Worm (Caenorhabditis elegans) whole organism, young adult: ENCODE data around the gene anp-1.

Experiments used
- B0035.1 ChIP-seq: sonication (generic microtip); optimal IDR thresholded peaks from 2 replicates; lab custom pipeline; 2016; ENCODE audit warnings: missing genetic modification characterization, mild to moderate bottlenecking, missing compliant biosample characterization, missing genotype, missing genetic modification reagents
- D2030.7 ChIP-seq: fragments of 200-800 bp; sonication (Bioruptor generic); IDR thresholded peaks from 2 replicates; pipeline ENCODE4 v1.3.6; 2022; ENCODE audit warnings: missing genetic modification reagents, missing genetic modification characterization, missing compliant biosample characterization
- F55B11.4 ChIP-seq: sonication (generic microtip); optimal IDR thresholded peaks from 2 replicates; lab custom pipeline; 2016; ENCODE audit warnings: missing compliant biosample characterization, missing genetic modification characterization, borderline replicate concordance; ENCODE audit not compliant: insufficient read depth
- F57A8.1 ChIP-seq: fragments of 200-800 bp; sonication (Bioruptor generic); optimal IDR thresholded peaks from 2 replicates; lab custom pipeline; 2018; ENCODE audit warnings: mild to moderate bottlenecking, missing genetic modification characterization, moderate library complexity, missing compliant biosample characterization
- K12H6.12 ChIP-seq: fragments of 200-800 bp; sonication (Bioruptor generic); optimal IDR thresholded peaks from 2 replicates; lab custom pipeline; 2018; ENCODE audit warnings: mild to moderate bottlenecking, missing genetic modification characterization, missing compliant biosample characterization
- T26A5.8 ChIP-seq: sonication (generic microtip); optimal IDR thresholded peaks from 2 replicates; lab custom pipeline; 2016; ENCODE audit warnings: missing genetic modification characterization, missing compliant biosample characterization
- Y56A3A.18 ChIP-seq: fragments of 200-800 bp; sonication (Bioruptor generic); IDR thresholded peaks from 2 replicates; pipeline ENCODE4 v1.3.6; 2022; ENCODE audit warnings: missing genetic modification reagents, missing genetic modification characterization, missing compliant biosample characterization
- Y67H2A.10 ChIP-seq: fragments of 200-800 bp; sonication (Bioruptor generic); conservative IDR thresholded peaks from 2 replicates; pipeline ENCODE4 v1.3.6; 2022; ENCODE audit warnings: missing genetic modification reagents, missing genetic modification characterization, missing compliant biosample characterization
- Y79H2A.3 ChIP-seq: fragments of 200-800 bp; sonication (Bioruptor generic); conservative IDR thresholded peaks from 2 replicates; pipeline ENCODE4 v1.3.6; 2022; ENCODE audit warnings: missing genetic modification reagents, missing genetic modification characterization, missing compliant biosample characterization
- akir-1 ChIP-seq: fragments of 200-800 bp; sonication (Bioruptor generic); optimal IDR thresholded peaks from 2 replicates; lab custom pipeline; 2018; ENCODE audit warnings: mild to moderate bottlenecking, missing genetic modification characterization, moderate library complexity, missing compliant biosample characterization
- ama-1 ChIP-seq, 3 experiments: fragments of 150-350 bp in 1 of 3; sonication (generic microtip) in 2 of 3; optimal IDR thresholded peaks; 2 replicates each; lab custom pipeline; 2014 to 2018; ENCODE audit warnings: missing biosample characterization in 2 of 3, missing genetic modification characterization in 2 of 3, missing genetic modification reagents in 2 of 3
- aptf-2 ChIP-seq: fragments of 200-800 bp; sonication (Bioruptor generic); conservative IDR thresholded peaks from 2 replicates; pipeline ENCODE4 v1.3.6; 2022; ENCODE audit warnings: missing genetic modification reagents, missing genetic modification characterization, missing compliant biosample characterization
- aptf-3 ChIP-seq: fragments of 200-800 bp; sonication (Bioruptor generic); IDR thresholded peaks from 2 replicates; pipeline ENCODE4 v1.3.6; 2022; ENCODE audit warnings: missing genetic modification characterization, missing compliant biosample characterization
- atf-7 ChIP-seq: sonication (generic microtip); optimal IDR thresholded peaks from 2 replicates; lab custom pipeline; 2017; ENCODE audit warnings: mild to moderate bottlenecking, missing genetic modification characterization, missing compliant biosample characterization
- bed-1 ChIP-seq: fragments of 200-800 bp; sonication (Bioruptor generic); IDR thresholded peaks from 2 replicates; pipeline ENCODE4 v1.3.6; 2022; ENCODE audit warnings: missing genetic modification reagents, missing genetic modification characterization, missing compliant biosample characterization
- bed-2 ChIP-seq: fragments of 200-800 bp; sonication (Bioruptor generic); IDR thresholded peaks from 2 replicates; pipeline ENCODE4 v1.3.6; 2022; ENCODE audit warnings: missing genetic modification reagents, missing genetic modification characterization, missing compliant biosample characterization
- ceh-100 ChIP-seq: fragments of 200-800 bp; sonication (Bioruptor generic); IDR thresholded peaks from 2 replicates; pipeline ENCODE4 v1.3.6; 2022; ENCODE audit warnings: missing genetic modification reagents, missing genetic modification characterization, missing compliant biosample characterization
- ceh-27 ChIP-seq: fragments of 200-800 bp; sonication (Bioruptor generic); optimal IDR thresholded peaks from 2 replicates; lab custom pipeline; 2018; ENCODE audit warnings: mild to moderate bottlenecking, missing genetic modification characterization, moderate library complexity, missing compliant biosample characterization
- ceh-40 ChIP-seq: fragments of 200-800 bp; sonication (Bioruptor generic); IDR thresholded peaks from 2 replicates; pipeline ENCODE4 v1.3.6; 2022; ENCODE audit warnings: missing genetic modification characterization, missing compliant biosample characterization
- ceh-79 ChIP-seq: sonication (generic microtip); optimal IDR thresholded peaks from 2 replicates; lab custom pipeline; 2017; ENCODE audit warnings: mild to moderate bottlenecking, missing genetic modification characterization, missing compliant biosample characterization
- die-1 ChIP-seq: sonication (generic microtip); optimal IDR thresholded peaks from 2 replicates; lab custom pipeline; 2016; ENCODE audit warnings: missing genotype, mild to moderate bottlenecking, missing genetic modification characterization, missing compliant biosample characterization
- dpl-1 ChIP-seq: fragments of 150-350 bp; optimal IDR thresholded peaks from 2 replicates; lab custom pipeline; 2014; ENCODE audit warnings: missing biosample characterization, missing genetic modification reagents, missing genetic modification characterization
- egl-44 ChIP-seq: fragments of 200-800 bp; sonication (Bioruptor generic); IDR thresholded peaks from 2 replicates; pipeline ENCODE4 v1.3.6; 2022; ENCODE audit warnings: missing genetic modification reagents, missing genetic modification characterization, missing compliant biosample characterization
- ekl-4 ChIP-seq: fragments of 200-800 bp; sonication (Bioruptor generic); IDR thresholded peaks from 2 replicates; pipeline ENCODE4 v1.3.6; 2022; ENCODE audit warnings: missing genetic modification reagents, missing genetic modification characterization, missing compliant biosample characterization
- fkh-3 ChIP-seq: sonication (generic microtip); optimal IDR thresholded peaks from 2 replicates; lab custom pipeline; 2016; ENCODE audit warnings: mild to moderate bottlenecking, missing genetic modification characterization, missing compliant biosample characterization
- hlh-26 ChIP-seq: fragments of 200-800 bp; sonication (Bioruptor generic); conservative IDR thresholded peaks from 2 replicates; pipeline ENCODE4 v1.3.6; 2022; ENCODE audit warnings: missing genetic modification reagents, missing genetic modification characterization, missing compliant biosample characterization
- hrde-1 ChIP-seq: sonication (generic microtip); optimal IDR thresholded peaks from 2 replicates; lab custom pipeline; 2016; ENCODE audit warnings: missing genetic modification characterization, mild to moderate bottlenecking, missing compliant biosample characterization, moderate library complexity, missing genotype, missing genetic modification reagents, borderline replicate concordance
- lin-40 ChIP-seq: sonication (generic microtip); optimal IDR thresholded peaks from 2 replicates; lab custom pipeline; 2016; ENCODE audit warnings: missing genetic modification characterization, mild to moderate bottlenecking, missing compliant biosample characterization, missing genotype, missing genetic modification reagents
- lin-54 ChIP-seq: fragments of 200-800 bp; sonication (Bioruptor generic); optimal IDR thresholded peaks from 2 replicates; lab custom pipeline; 2018; ENCODE audit warnings: mild to moderate bottlenecking, missing genetic modification characterization, missing compliant biosample characterization
- lir-1 ChIP-seq: fragments of 200-800 bp; sonication (Bioruptor generic); conservative IDR thresholded peaks from 2 replicates; pipeline ENCODE4 v1.3.6; 2022; ENCODE audit warnings: missing genetic modification reagents, missing genetic modification characterization, missing compliant biosample characterization
- lsl-1 ChIP-seq: fragments of 200-800 bp; sonication (Bioruptor generic); optimal IDR thresholded peaks from 2 replicates; lab custom pipeline; 2018; ENCODE audit warnings: mild to moderate bottlenecking, missing genetic modification characterization, moderate library complexity, missing compliant biosample characterization
- lsy-27 ChIP-seq: sonication (generic microtip); optimal IDR thresholded peaks from 2 replicates; lab custom pipeline; 2017; ENCODE audit warnings: missing genetic modification characterization, mild to moderate bottlenecking, missing compliant biosample characterization, antibody characterized with exemption, missing genotype, borderline replicate concordance; ENCODE audit not compliant: insufficient read depth
- madf-6 ChIP-seq: fragments of 200-800 bp; sonication (Bioruptor generic); IDR thresholded peaks from 2 replicates; pipeline ENCODE4 v1.3.6; 2022; ENCODE audit warnings: missing genetic modification reagents, missing genetic modification characterization, missing compliant biosample characterization
- madf-8 ChIP-seq: fragments of 200-800 bp; sonication (Bioruptor generic); conservative IDR thresholded peaks from 2 replicates; pipeline ENCODE4 v1.3.6; 2022; ENCODE audit warnings: missing genetic modification reagents, missing genetic modification characterization, missing compliant biosample characterization
- mel-28 ChIP-seq: sonication (generic microtip); optimal IDR thresholded peaks from 2 replicates; lab custom pipeline; 2016; ENCODE audit warnings: borderline replicate concordance, mild to moderate bottlenecking, missing genetic modification characterization, missing compliant biosample characterization
- nfya-2 ChIP-seq: fragments of 200-800 bp; sonication (Bioruptor generic); IDR thresholded peaks from 2 replicates; pipeline ENCODE4 v1.3.6; 2022; ENCODE audit warnings: missing genetic modification reagents, missing genetic modification characterization, missing compliant biosample characterization
- nfyb-1 ChIP-seq: fragments of 200-800 bp; sonication (Bioruptor generic); IDR thresholded peaks from 2 replicates; pipeline ENCODE4 v1.3.6; 2022; ENCODE audit warnings: missing genetic modification reagents, missing genetic modification characterization, missing compliant biosample characterization
- nhr-179 ChIP-seq: sonication (generic microtip); optimal IDR thresholded peaks from 2 replicates; lab custom pipeline; 2016; ENCODE audit warnings: mild to moderate bottlenecking, missing genetic modification characterization, missing compliant biosample characterization
- pha-4 ChIP-seq: fragments of 150-350 bp; sonication (generic microtip); optimal IDR thresholded peaks from 2 replicates; lab custom pipeline; 2014; ENCODE audit warnings: missing biosample characterization, missing genetic modification reagents, missing genetic modification characterization
- rcor-1 ChIP-seq: fragments of 200-800 bp; sonication (Bioruptor generic); IDR thresholded peaks from 2 replicates; pipeline ENCODE4 v1.3.6; 2022; ENCODE audit warnings: missing genetic modification reagents, missing genetic modification characterization, missing compliant biosample characterization
- sea-2 ChIP-seq: fragments of 200-800 bp; sonication (Bioruptor generic); IDR thresholded peaks from 2 replicates; pipeline ENCODE4 v1.3.6; 2022; ENCODE audit warnings: missing genetic modification characterization, missing compliant biosample characterization
- tbp1 ChIP-seq: fragments of 200-800 bp; sonication (Bioruptor generic); optimal IDR thresholded peaks from 2 replicates; lab custom pipeline; 2018; ENCODE audit warnings: mild to moderate bottlenecking, missing genetic modification characterization, missing compliant biosample characterization
- unc-130 ChIP-seq: sonication (generic microtip); optimal IDR thresholded peaks from 2 replicates; lab custom pipeline; 2016; ENCODE audit warnings: missing genetic modification reagents, missing genetic modification characterization, missing compliant biosample characterization
- ztf-25 ChIP-seq: fragments of 200-800 bp; sonication (Bioruptor generic); IDR thresholded peaks from 2 replicates; pipeline ENCODE4 v1.3.6; 2022; ENCODE audit warnings: missing genetic modification reagents, missing genetic modification characterization, missing compliant biosample characterization
- ztf-28 ChIP-seq: fragments of 200-800 bp; sonication (Bioruptor generic); IDR thresholded peaks from 2 replicates; pipeline ENCODE4 v1.3.6; 2022; ENCODE audit warnings: missing genetic modification reagents, missing genetic modification characterization, missing compliant biosample characterization

anp-1 gene

ce11 chrV:12859144-12859543, at the start of gene anp-1:
anp-1 (plus strand) TSS chrV:12859444.
- TF ChIP-seq F55B11.4 (tag; lab: Kevin White, UChicago) (no peak), egl-44 (GFP tag; lab: Robert Waterston, UW) (no peak), lsy-27 (tag; lab: Kevin White, UChicago) (no peak), lsl-1 (GFP tag; lab: Kevin White, UChicago) (no peak), lin-54 (GFP tag; lab: Kevin White, UChicago) (no peak), T26A5.8 (tag; lab: Kevin White, UChicago) (no peak), akir-1 (no peak), ceh-100 (GFP tag; lab: Robert Waterston, UW) (no peak), aptf-2 (GFP tag; lab: Robert Waterston, UW) (no peak), pha-4 (tag; lab: Kevin White, UChicago) (no peak), D2030.7 (no peak), hrde-1 (tag; lab: Kevin White, UChicago) (no peak), Y67H2A.10 (no peak), nfyb-1 (GFP tag; lab: Robert Waterston, UW) (no peak), F57A8.1 (no peak), B0035.1 (no peak), nfya-2 (GFP tag; lab: Robert Waterston, UW) (no peak), K12H6.12 (tag; lab: Kevin White, UChicago) (no peak), bed-1 (GFP tag; lab: Robert Waterston, UW) (no peak)
- TF ChIP-seq, all 124 proteins: peak for 0

DNA sequence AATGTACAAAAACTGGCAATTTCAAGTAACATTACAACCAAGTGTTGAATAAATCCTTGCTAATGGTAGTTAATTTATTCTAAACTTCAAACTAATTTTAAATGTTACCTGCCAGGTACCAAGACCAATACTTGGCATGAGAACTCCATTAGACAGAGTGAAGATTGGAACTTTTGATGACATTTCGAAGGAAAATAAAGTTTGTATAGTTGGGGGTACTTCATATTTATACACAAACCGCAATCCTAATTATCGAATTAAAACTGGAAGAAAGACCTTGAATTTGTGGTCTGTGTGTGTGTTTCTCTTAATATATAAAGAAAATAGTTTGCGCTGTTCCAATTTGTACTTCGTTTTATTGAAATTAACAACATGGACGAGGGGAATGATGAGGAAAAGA, 49.4 kb upstream of the anp-1 start, which contains the start of gene ZC443.1:
TSS of gene ZC443.1 (minus strand) at position 205 of the 400 bp plus-strand sequence.
- TF ChIP-seq nfya-2 (GFP tag; lab: Robert Waterston, UW), result no peak
- no peak for TF ChIP-seq tbp1 (GFP tag; lab: Kevin White, UChicago)
- no peak for TF ChIP-seq bed-2 (GFP tag; lab: Robert Waterston, UW)
- no peak for TF ChIP-seq unc-130 (GFP tag; lab: Kevin White, UChicago)
- no peak for TF ChIP-seq hlh-26 (GFP tag; lab: Robert Waterston, UW)
- no peak for TF ChIP-seq ceh-79
- no peak for TF ChIP-seq ztf-28
- no peak for TF ChIP-seq dpl-1 (GFP tag; lab: Kevin White, UChicago)
- no peak for TF ChIP-seq akir-1
- no peak for TF ChIP-seq ztf-25
- no peak for TF ChIP-seq sea-2 (GFP tag; lab: Robert Waterston, UW)
- no peak for TF ChIP-seq Y79H2A.3 (GFP tag; lab: Robert Waterston, UW)
- TF ChIP-seq madf-6, result no peak
- TF ChIP-seq, all 124 proteins: peak for 0

- TF ChIP-seq ceh-27 (GFP tag; lab: Kevin White, UChicago), result peak; percentile 47
- no peak for TF ChIP-seq rcor-1 (GFP tag; lab: Robert Waterston, UW)
- TF ChIP-seq B0035.1, result no peak
- no peak for TF ChIP-seq nhr-179 (tag; lab: Kevin White, UChicago)
Measured at ce11 chrV:12811126-12811525, 48.1 kb upstream of the anp-1 start, which contains the start of gene ZC443.2. ZC443.2 (minus strand) TSS chrV:12811192.

DNA sequence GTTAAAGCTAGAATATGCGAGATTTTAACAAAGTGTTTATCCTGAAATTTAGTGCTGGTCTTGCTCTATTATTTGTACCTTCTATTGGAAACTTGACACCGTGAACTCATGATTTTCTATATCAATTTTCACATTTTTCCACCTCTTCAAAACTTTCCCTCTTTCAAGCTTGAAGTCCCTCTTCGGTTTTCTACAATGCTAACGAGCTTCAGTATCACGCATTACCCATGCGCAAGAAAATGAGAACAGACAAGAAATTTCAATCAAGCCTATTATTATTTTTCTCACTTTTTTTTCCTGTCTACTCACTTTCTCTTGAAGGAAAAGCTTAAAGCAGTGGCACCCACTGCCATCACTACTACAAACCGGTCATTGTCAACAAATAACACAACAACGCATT, 47.4 kb upstream of the anp-1 start:
- TF ChIP-seq die-1 (tag; lab: Kevin White, UChicago) (no peak), mel-28 (tag; lab: Kevin White, UChicago) (no peak), lir-1 (GFP tag; lab: Robert Waterston, UW) (peak; percentile 43; the same call in 1 of the 2 replicates), madf-8 (GFP tag; lab: Robert Waterston, UW) (no peak), nhr-179 (tag; lab: Kevin White, UChicago) (no peak), fkh-3 (tag; lab: Kevin White, UChicago) (no peak), F55B11.4 (tag; lab: Kevin White, UChicago) (no peak), ama-1 (optimal IDR thresholded peaks at IDR 0.05; lab: Kevin White, UChicago) (no peak), ama-1 (GFP tag; optimal IDR thresholded peaks at IDR 0.05; lab: Kevin White, UChicago) (peak in 1 of 2 experiments; percentile 55), atf-7 (tag; lab: Kevin White, UChicago) (no peak), sea-2 (GFP tag; lab: Robert Waterston, UW) (no peak), aptf-3 (GFP tag; lab: Robert Waterston, UW) (no peak), Y56A3A.18 (GFP tag; lab: Robert Waterston, UW) (no peak), lin-40 (tag; lab: Kevin White, UChicago) (no peak), ekl-4 (GFP tag; lab: Robert Waterston, UW) (no peak), ceh-40 (GFP tag; lab: Robert Waterston, UW) (no peak)
